Worm (Caenorhabditis elegans): ENCODE results near the gene F01E11.3.

DNA sequence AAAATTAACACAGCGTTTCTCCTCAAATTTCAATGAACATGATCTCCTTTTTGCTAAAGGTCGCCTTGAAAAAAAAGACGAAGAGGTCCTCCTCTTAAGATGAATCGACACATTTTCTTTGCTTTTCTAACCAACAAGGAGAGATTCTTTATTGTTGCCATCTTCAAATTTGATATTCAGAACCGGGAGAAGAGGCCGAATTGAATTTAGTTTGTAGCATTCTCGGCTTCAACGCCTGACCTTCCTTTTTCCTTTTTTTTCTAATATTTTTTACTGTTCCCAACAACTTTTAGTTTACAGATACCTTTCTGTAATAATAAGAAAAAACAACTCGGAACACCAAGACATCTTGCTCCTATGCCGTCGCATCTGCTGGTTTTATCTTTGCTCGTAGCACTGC lies 52.6 kb downstream of the F01E11.3 start, which contains the start of gene cah-5:
- TF ChIP-seq ztf-29 (GFP tag; IDR thresholded peaks at IDR 0.05) (no peak), flt-1 (GFP tag; IDR thresholded peaks at IDR 0.05) (no peak), ref-1 (GFP tag; conservative IDR thresholded peaks at IDR 0.05) (no peak), med-1 (GFP tag; optimal IDR thresholded peaks at IDR 0.05; ENCODE audit: insufficient read depth) (no peak), cog-1 (tag; optimal IDR thresholded peaks at IDR 0.05) (no peak)
